Fruit fly (Drosophila melanogaster) whole organism, embryonic: ENCODE data around the gene CG11670.
A peak's percentile ranks its signal among the peaks of the same experiment; 100 is the strongest.

Experiments used
- Antp ChIP-seq: fragments of 200-800 bp; sonication (Bioruptor generic); optimal IDR thresholded peaks from 3 replicates; lab custom pipeline; 2016; ENCODE audit warnings: missing biosample characterization, missing genetic modification characterization
- CG11093 ChIP-seq: fragments of 200-800 bp; sonication (Bioruptor generic); IDR thresholded peaks from 3 replicates; pipeline ENCODE4 v1.3.6; 2022; ENCODE audit warnings: missing biosample characterization, missing genetic modification characterization
- CG11247 ChIP-seq: fragments of 200-800 bp; sonication (Bioruptor generic); IDR thresholded peaks from 2 replicates; pipeline ENCODE4 v1.3.6; 2022; ENCODE audit warnings: missing biosample characterization, missing genetic modification characterization
- CG12219 ChIP-seq: fragments of 200-800 bp; sonication (Bioruptor generic); optimal IDR thresholded peaks from 3 replicates; lab custom pipeline; 2018; ENCODE audit warnings: missing biosample characterization, mild to moderate bottlenecking, missing genetic modification characterization
- CG12299 ChIP-seq: fragments of 200-800 bp; sonication (Bioruptor generic); optimal IDR thresholded peaks from 2 replicates; lab custom pipeline; 2018; ENCODE audit warnings: missing biosample characterization, mild to moderate bottlenecking, missing genetic modification characterization
- CG1233 ChIP-seq: fragments of 200-800 bp; sonication (Bioruptor generic); optimal IDR thresholded peaks from 4 replicates; lab custom pipeline; 2018; ENCODE audit warnings: missing biosample characterization, mild to moderate bottlenecking, missing genetic modification characterization
- CG13287 ChIP-seq: fragments of 200-800 bp; sonication (Bioruptor generic); IDR thresholded peaks from 2 replicates; pipeline ENCODE4 v1.3.6; 2022; ENCODE audit warnings: missing biosample characterization, missing genetic modification characterization; ENCODE audit not compliant: partially characterized antibody
- CG13296 ChIP-seq: fragments of 200-800 bp; sonication (Bioruptor generic); optimal IDR thresholded peaks from 3 replicates; lab custom pipeline; 2018; ENCODE audit warnings: missing biosample characterization, mild to moderate bottlenecking, missing genetic modification characterization
- CG13424 ChIP-seq: fragments of 200-800 bp; sonication (Bioruptor generic); optimal IDR thresholded peaks from 2 replicates; lab custom pipeline; 2019; ENCODE audit warnings: missing biosample characterization, mild to moderate bottlenecking, missing genetic modification characterization, moderate library complexity
- CG13624 ChIP-seq: fragments of 200-800 bp; sonication (Bioruptor generic); optimal IDR thresholded peaks from 2 replicates; lab custom pipeline; 2016; ENCODE audit warnings: missing biosample characterization, missing genetic modification characterization
- CG17829 ChIP-seq: fragments of 200-800 bp; optimal IDR thresholded peaks from 2 replicates; lab custom pipeline; 2019; ENCODE audit warnings: missing biosample characterization, mild to moderate bottlenecking, missing genetic modification characterization, moderate library complexity
- CG2120 ChIP-seq: fragments of 200-800 bp; sonication (Bioruptor generic); optimal IDR thresholded peaks from 3 replicates; lab custom pipeline; 2016; ENCODE audit warnings: missing biosample characterization, missing genetic modification characterization
- CG31365 ChIP-seq: fragments of 200-800 bp; sonication (Bioruptor generic); optimal IDR thresholded peaks from 2 replicates; lab custom pipeline; 2018; ENCODE audit warnings: missing biosample characterization, mild to moderate bottlenecking, missing genetic modification characterization
- CG31441 ChIP-seq: fragments of 200-800 bp; sonication (Bioruptor generic); IDR thresholded peaks from 2 replicates; pipeline ENCODE4 v1.3.6; 2022; ENCODE audit warnings: missing biosample characterization, missing genetic modification characterization
- CG3726 ChIP-seq: fragments of 200-800 bp; sonication (Bioruptor generic); IDR thresholded peaks from 3 replicates; pipeline ENCODE4, ENCODE4 v1.3.6; 2022; ENCODE audit warnings: missing biosample characterization, missing genetic modification characterization
- CG7786 ChIP-seq: fragments of 200-800 bp; sonication (Bioruptor generic); optimal IDR thresholded peaks from 2 replicates; lab custom pipeline; 2016; ENCODE audit warnings: missing biosample characterization, missing genetic modification characterization
- CG8089 ChIP-seq: fragments of 200-800 bp; sonication (Bioruptor generic); optimal IDR thresholded peaks from 3 replicates; lab custom pipeline; 2016; ENCODE audit warnings: missing biosample characterization, missing genetic modification characterization
- CHES-1-like ChIP-seq: fragments of 200-800 bp; sonication (Bioruptor generic); optimal IDR thresholded peaks from 2 replicates; lab custom pipeline; 2016; ENCODE audit warnings: missing biosample characterization, missing genetic modification characterization
- Chrac-16 ChIP-seq: fragments of 200-800 bp; sonication (Bioruptor generic); optimal IDR thresholded peaks from 3 replicates; lab custom pipeline; 2016; ENCODE audit warnings: missing biosample characterization, missing genetic modification characterization
- CkIIα-i1 ChIP-seq: fragments of 200-800 bp; sonication (Bioruptor generic); IDR thresholded peaks from 2 replicates; pipeline ENCODE4 v1.3.6; 2022; ENCODE audit warnings: missing biosample characterization, missing genetic modification characterization
- CoRest ChIP-seq: fragments of 200-800 bp; sonication (Bioruptor generic); optimal IDR thresholded peaks from 3 replicates; lab custom pipeline; 2018; ENCODE audit warnings: missing biosample characterization, mild to moderate bottlenecking, missing genetic modification characterization, moderate library complexity
- Eip74EF ChIP-seq, 2 experiments: fragments of 200-800 bp in 1 of 2; fragments of >200 bp in 1 of 2; sonication (Bioruptor generic) in 1 of 2; optimal IDR thresholded peaks; 2 replicates each; lab custom pipeline; 2017 to 2019; ENCODE audit warnings: missing biosample characterization in 2 of 2, missing genetic modification characterization in 2 of 2, mild to moderate bottlenecking in 1 of 2, moderate library complexity in 1 of 2
- Hmr ChIP-seq: fragments of 200-800 bp; sonication (Bioruptor generic); optimal IDR thresholded peaks from 3 replicates; lab custom pipeline; 2017; ENCODE audit warnings: mild to moderate bottlenecking, missing biosample characterization, missing genetic modification reagents, missing genetic modification characterization
- Hr78 ChIP-seq, 2 experiments: fragments of 200-800 bp in 1 of 2; fragments of >200 bp in 1 of 2; sonication (Bioruptor generic) in 1 of 2; optimal IDR thresholded peaks; 2 replicates each; lab custom pipeline; 2017 to 2019; ENCODE audit warnings: missing biosample characterization in 2 of 2, missing genetic modification characterization in 2 of 2, mild to moderate bottlenecking in 1 of 2, moderate library complexity in 1 of 2
- Kr ChIP-seq: fragments of 200-800 bp; sonication (Bioruptor generic); optimal IDR thresholded peaks from 2 replicates; lab custom pipeline; 2017; ENCODE audit warnings: missing biosample characterization, mild to moderate bottlenecking, missing genetic modification characterization
- Max ChIP-seq: fragments of 200-800 bp; sonication (Bioruptor generic); optimal IDR thresholded peaks from 2 replicates; lab custom pipeline; 2016; ENCODE audit warnings: missing biosample characterization, mild to moderate bottlenecking, missing genetic modification characterization
- NFAT ChIP-seq: fragments of 200-800 bp; sonication (Bioruptor generic); IDR thresholded peaks from 2 replicates; pipeline ENCODE4 v1.3.6; 2022; ENCODE audit warnings: missing biosample characterization, missing genetic modification characterization
- Nf-YA ChIP-seq: fragments of 200-800 bp; sonication (Bioruptor generic); IDR thresholded peaks from 2 replicates; pipeline ENCODE4 v1.3.6; 2022; ENCODE audit warnings: missing biosample characterization, missing genetic modification characterization
- Optix ChIP-seq: fragments of 200-800 bp; sonication (Bioruptor generic); IDR thresholded peaks from 3 replicates; pipeline ENCODE4 v1.3.6; 2022; ENCODE audit warnings: missing biosample characterization, missing genetic modification characterization
- Ravus ChIP-seq: fragments of 200-800 bp; sonication (Bioruptor generic); IDR thresholded peaks from 2 replicates; pipeline ENCODE4 v1.3.6; 2022; ENCODE audit warnings: missing biosample characterization, missing genetic modification characterization
- Sin3A ChIP-seq: fragments of >200 bp; optimal IDR thresholded peaks from 2 replicates; lab custom pipeline; 2018
- Ssrp ChIP-seq: fragments of 200-800 bp; sonication (Bioruptor generic); optimal IDR thresholded peaks from 2 replicates; lab custom pipeline; 2018; ENCODE audit warnings: missing biosample characterization, mild to moderate bottlenecking, missing genetic modification characterization, moderate library complexity
- Taf1 ChIP-seq: fragments of 200-800 bp; sonication (Bioruptor generic); IDR thresholded peaks from 2 replicates; pipeline ENCODE4 v1.3.6; 2022; ENCODE audit warnings: missing biosample characterization, missing genetic modification characterization
- bab2 ChIP-seq: fragments of 200-800 bp; sonication (Bioruptor generic); optimal IDR thresholded peaks from 2 replicates; lab custom pipeline; 2016; ENCODE audit warnings: missing biosample characterization, missing genetic modification characterization
- crc ChIP-seq: fragments of 200-800 bp; sonication (Bioruptor generic); optimal IDR thresholded peaks from 2 replicates; lab custom pipeline; 2016; ENCODE audit warnings: missing biosample characterization, missing genetic modification characterization
- croc ChIP-seq: fragments of 200-800 bp; sonication (Bioruptor generic); conservative IDR thresholded peaks from 3 replicates; pipeline ENCODE4 v1.3.6; 2022; ENCODE audit warnings: missing biosample characterization, missing genetic modification characterization
- danr ChIP-seq: fragments of 200-800 bp; sonication (Bioruptor generic); IDR thresholded peaks from 2 replicates; pipeline ENCODE4 v1.3.6; 2022; ENCODE audit warnings: missing biosample characterization, missing genetic modification characterization
- dmrt99B ChIP-seq: fragments of 200-800 bp; sonication (Bioruptor generic); optimal IDR thresholded peaks from 2 replicates; lab custom pipeline; 2018; ENCODE audit warnings: missing biosample characterization, mild to moderate bottlenecking, missing genetic modification characterization, moderate library complexity
- emc ChIP-seq: fragments of 200-800 bp; sonication (Bioruptor generic); optimal IDR thresholded peaks from 2 replicates; lab custom pipeline; 2016; ENCODE audit warnings: missing biosample characterization, missing genetic modification characterization
- ems ChIP-seq: fragments of 200-800 bp; sonication (Bioruptor generic); optimal IDR thresholded peaks from 3 replicates; lab custom pipeline; 2016; ENCODE audit warnings: missing biosample characterization, missing genetic modification characterization
- exex ChIP-seq: fragments of 200-800 bp; sonication (Bioruptor generic); optimal IDR thresholded peaks from 4 replicates; lab custom pipeline; 2018; ENCODE audit warnings: missing biosample characterization, mild to moderate bottlenecking, missing genetic modification characterization, moderate library complexity
- fd102C ChIP-seq: fragments of 200-800 bp; sonication (Bioruptor generic); optimal IDR thresholded peaks from 2 replicates; lab custom pipeline; 2018; ENCODE audit warnings: missing biosample characterization, mild to moderate bottlenecking, missing genetic modification characterization, moderate library complexity
- gem ChIP-seq: fragments of 200-800 bp; sonication (Bioruptor generic); optimal IDR thresholded peaks from 2 replicates; lab custom pipeline; 2019; ENCODE audit warnings: missing biosample characterization, mild to moderate bottlenecking, missing genetic modification characterization, moderate library complexity
- jumu ChIP-seq: fragments of 200-800 bp; sonication (Bioruptor generic); optimal IDR thresholded peaks from 3 replicates; lab custom pipeline; 2016; ENCODE audit warnings: missing biosample characterization, missing genetic modification characterization
- ken ChIP-seq: fragments of 200-800 bp; sonication (Bioruptor generic); IDR thresholded peaks from 3 replicates; pipeline ENCODE4 v1.3.6; 2022; ENCODE audit warnings: missing biosample characterization, missing genetic modification characterization
- klu ChIP-seq: fragments of 200-800 bp; sonication (Bioruptor generic); IDR thresholded peaks from 2 replicates; pipeline ENCODE4 v1.3.6; 2022; ENCODE audit warnings: missing biosample characterization, missing genetic modification characterization
- sd ChIP-seq: fragments of 200-800 bp; sonication (Bioruptor generic); optimal IDR thresholded peaks from 3 replicates; lab custom pipeline; 2018; ENCODE audit warnings: missing biosample characterization, mild to moderate bottlenecking, missing genetic modification characterization, moderate library complexity
- sisA ChIP-seq: fragments of 200-800 bp; sonication (Bioruptor generic); IDR thresholded peaks from 2 replicates; pipeline ENCODE4 v1.3.6; 2022; ENCODE audit warnings: missing biosample characterization, missing genetic modification characterization
- tll ChIP-seq, 2 experiments: fragments of 200-800 bp in 1 of 2; fragments of >200 bp in 1 of 2; sonication (Bioruptor generic) in 1 of 2; optimal IDR thresholded peaks; 2 replicates each; lab custom pipeline; 2017 to 2019; ENCODE audit warnings: missing biosample characterization in 2 of 2, missing genetic modification characterization in 2 of 2, mild to moderate bottlenecking in 1 of 2, moderate library complexity in 1 of 2
- trh ChIP-seq: fragments of 200-800 bp; sonication (Bioruptor generic); optimal IDR thresholded peaks from 2 replicates; lab custom pipeline; 2016; ENCODE audit warnings: missing biosample characterization, missing genetic modification characterization

Gene CG11670

dm6 chr3R:13030257-13031173 is 11.3 kb upstream of the CG11670 start, which contains the start of the genes CG46281 and CG46280 (continued):
- TF ChIP-seq Nf-YA (GFP tag; lab: Robert Waterston, UW) (no peak), CG12299 (peak; percentile 18), fd102C (GFP tag; lab: Kevin White, UChicago) (no peak), tll (GFP tag; optimal IDR thresholded peaks at IDR 0.05; lab: Kevin White, UChicago) (peak in 1 of 2 experiments; percentile 68), crc (GFP tag; lab: Kevin White, UChicago) (no peak), CG13296 (no peak), NFAT (no peak), ems (no peak), exex (tag; lab: Kevin White, UChicago) (no peak), CG31441 (GFP tag; lab: Robert Waterston, UW) (no peak), bab2 (peak; percentile 2), emc (no peak), CHES-1-like (GFP tag; lab: Kevin White, UChicago) (peak; percentile 76), jumu (GFP tag; lab: Kevin White, UChicago) (no peak), sd (tag; lab: Kevin White, UChicago) (no peak), gem (tag; lab: Kevin White, UChicago) (no peak), Kr (GFP tag; lab: Kevin White, UChicago) (no peak), sisA (GFP tag; lab: Robert Waterston, UW) (no peak), CG12219 (GFP tag; lab: Kevin White, UChicago) (no peak), CG11093 (GFP tag; lab: Robert Waterston, UW) (no peak), klu (GFP tag; lab: Robert Waterston, UW) (no peak), danr (GFP tag; lab: Robert Waterston, UW) (no peak), CG13287 (peak; percentile 82), CG13624 (GFP tag; lab: Kevin White, UChicago) (peak; percentile 43), CG2120 (GFP tag; lab: Kevin White, UChicago) (peak; percentile 71), dmrt99B (tag; lab: Kevin White, UChicago) (no peak), trh (GFP tag; lab: Kevin White, UChicago) (no peak), Hmr (no peak), croc (no peak), ken (GFP tag; lab: Robert Waterston, UW) (no peak), CkIIα-i1 (GFP tag; lab: Robert Waterston, UW) (no peak), CG31365 (tag; lab: Kevin White, UChicago) (no peak), Optix (GFP tag; lab: Robert Waterston, UW) (no peak), CG3726 (GFP tag; lab: Robert Waterston, UW) (no peak), Chrac-16 (GFP tag; lab: Kevin White, UChicago) (peak; percentile 32), Max (peak; percentile 52), Sin3A (peak; percentile 66), Eip74EF (GFP tag; optimal IDR thresholded peaks at IDR 0.05; lab: Kevin White, UChicago) (no peak), Taf1 (GFP tag; lab: Robert Waterston, UW) (no peak), Antp (peak; percentile 11), Hr78 (GFP tag; optimal IDR thresholded peaks at IDR 0.05; lab: Kevin White, UChicago) (no peak), CG17829 (peak; percentile 66), CG13424 (tag; lab: Kevin White, UChicago) (peak; percentile 27), CG11247 (GFP tag; lab: Robert Waterston, UW) (no peak), CG7786 (peak; percentile 6), CoRest (no peak), CG8089 (no peak), Ravus (GFP tag; lab: Robert Waterston, UW) (no peak), Ssrp (tag; lab: Kevin White, UChicago) (no peak), CG1233 (GFP tag; lab: Kevin White, UChicago) (no peak)
